Worm (Caenorhabditis elegans): ENCODE data around the gene nep-21.
"Not testable (repeated sequence)": the region's sequence is repeated elsewhere in the genome, so short reads cannot be mapped to it uniquely, and the experiment has no call there.

The nep-21 gene

DNA sequence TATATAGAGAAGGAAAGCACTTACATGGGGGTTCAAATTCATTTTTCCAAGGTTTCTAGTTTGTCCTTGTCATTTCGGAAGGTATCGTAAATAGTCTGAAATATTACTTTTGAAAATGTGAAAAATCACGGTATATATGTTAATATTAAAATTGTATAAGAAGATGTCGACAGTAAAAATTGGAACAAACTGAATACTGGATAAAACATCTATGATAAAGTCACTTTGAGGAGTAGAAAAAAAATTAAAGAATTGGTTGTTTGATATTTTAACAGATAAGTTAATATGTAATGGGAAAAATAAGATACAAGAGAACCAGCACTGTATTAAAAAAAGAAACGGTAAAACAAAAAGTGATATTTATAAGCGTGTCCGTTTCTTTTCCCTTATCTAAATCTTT, at the start of gene nep-21:
TSS of gene nep-21 (minus strand) at position 101 of the 400 bp plus-strand sequence.
- TF ChIP-seq nhr-11 (tag; optimal IDR thresholded peaks at IDR 0.05) = no peak
- TF ChIP-seq ceh-28 (tag; optimal IDR thresholded peaks at IDR 0.05) = no peak
- no peak for TF ChIP-seq madf-9 (GFP tag; conservative IDR thresholded peaks at IDR 0.05)
- no peak for TF ChIP-seq snpc-4 (tag; optimal IDR thresholded peaks at IDR 0.05)
- TF ChIP-seq ztf-7 (tag; optimal IDR thresholded peaks at IDR 0.05) = no peak
- no peak for TF ChIP-seq skn-1 (tag; optimal IDR thresholded peaks at IDR 0.05)
- TF ChIP-seq cey-2 (tag; optimal IDR thresholded peaks at IDR 0.05; ENCODE audit: borderline replicate concordance, insufficient read depth) = no peak
- TF ChIP-seq ztf-11 (tag; optimal IDR thresholded peaks at IDR 0.05) = no peak
- TF ChIP-seq gei-8 (GFP tag; optimal IDR thresholded peaks at IDR 0.05) = no peak
- TF ChIP-seq dve-1 (tag; optimal IDR thresholded peaks at IDR 0.05; ENCODE audit: insufficient read depth) = no peak
- TF ChIP-seq aha-1 (tag) = no peak
- no peak for TF ChIP-seq lin-29 (GFP tag; IDR thresholded peaks at IDR 0.05)
- no peak for TF ChIP-seq ctbp-1 (GFP tag; IDR thresholded peaks at IDR 0.05)
- no peak for TF ChIP-seq lir-3 (tag; optimal IDR thresholded peaks at IDR 0.05)
- TF ChIP-seq lin-39 (tag; optimal IDR thresholded peaks at IDR 0.05) = no peak
- TF ChIP-seq R02D3.7 (tag; optimal IDR thresholded peaks at IDR 0.05) = no peak

DNA sequence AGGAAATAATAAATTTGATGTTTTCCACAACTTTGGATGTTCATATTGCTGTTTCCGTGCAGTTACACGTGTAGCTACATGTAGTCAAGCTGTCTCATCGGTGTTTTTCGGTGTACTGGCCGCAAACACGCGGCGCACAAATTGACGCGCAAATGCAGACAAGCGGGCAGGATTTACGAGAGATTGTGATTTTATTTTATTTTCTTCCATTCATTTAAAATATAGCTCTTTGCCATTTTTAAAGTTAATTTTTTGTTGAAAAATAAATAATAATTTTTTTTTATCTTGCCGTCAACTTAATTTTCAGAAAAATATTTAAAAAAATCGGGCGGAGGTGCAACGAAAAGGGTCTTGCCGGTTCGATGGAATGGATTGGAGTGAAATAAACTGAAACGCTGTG, 48.0 kb upstream of the nep-21 start, which contains the start of gene F40G12.7:
TSS of gene F40G12.7 (plus strand) at position 301 of the 400 bp plus-strand sequence.
- TF ChIP-seq ceh-44 (GFP tag; IDR thresholded peaks at IDR 0.05); egl-27 (tag; optimal IDR thresholded peaks at IDR 0.05); spr-1 (tag; optimal IDR thresholded peaks at IDR 0.05): not testable (repeated sequence)

DNA sequence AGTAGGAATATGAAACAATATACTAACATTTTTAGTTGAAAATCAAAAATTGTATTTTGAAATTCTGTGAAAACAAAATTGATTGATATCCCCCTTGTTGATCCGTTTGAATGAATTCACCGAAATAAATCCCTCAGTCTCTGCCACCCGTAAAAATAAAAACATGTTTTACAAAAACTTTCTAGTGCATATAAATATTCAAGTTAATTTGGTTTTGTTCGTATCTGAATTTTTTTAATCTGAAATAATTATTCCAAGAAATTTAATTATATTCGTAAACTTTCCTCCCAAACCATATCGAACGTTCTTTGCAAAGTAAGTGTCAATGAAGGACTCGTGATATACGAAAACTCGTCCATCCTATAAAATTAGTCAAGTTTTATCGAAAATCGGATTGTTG, 46.7 kb upstream of the nep-21 start, which contains the start of gene F40G12.6:
TSS of gene F40G12.6 (minus strand) at position 101 of the 400 bp plus-strand sequence.
- TF ChIP-seq lin-38 (GFP tag; IDR thresholded peaks at IDR 0.05) (no peak), lin-1 (GFP tag; IDR thresholded peaks at IDR 0.05) (no peak), skn-1 (tag; optimal IDR thresholded peaks at IDR 0.05) (no peak), zag-1 (tag; optimal IDR thresholded peaks at IDR 0.05) (no peak), lin-29 (GFP tag; IDR thresholded peaks at IDR 0.05) (no peak), madf-5 (GFP tag; IDR thresholded peaks at IDR 0.05) (no peak), zfp-3 (GFP tag; conservative IDR thresholded peaks at IDR 0.05) (no peak), ztf-7 (tag; optimal IDR thresholded peaks at IDR 0.05) (no peak), unc-62 (GFP tag; optimal IDR thresholded peaks at IDR 0.05 in 1 of 2) (no peak), unc-62 (tag; optimal IDR thresholded peaks at IDR 0.05) (no peak), daf-12 (tag; optimal IDR thresholded peaks at IDR 0.05) (no peak), Y75B8A.6 (GFP tag; IDR thresholded peaks at IDR 0.05) (no peak), fkh-10 (GFP tag; optimal IDR thresholded peaks at IDR 0.05) (no peak), pqm-1 (tag; optimal IDR thresholded peaks at IDR 0.05) (no peak)

DNA sequence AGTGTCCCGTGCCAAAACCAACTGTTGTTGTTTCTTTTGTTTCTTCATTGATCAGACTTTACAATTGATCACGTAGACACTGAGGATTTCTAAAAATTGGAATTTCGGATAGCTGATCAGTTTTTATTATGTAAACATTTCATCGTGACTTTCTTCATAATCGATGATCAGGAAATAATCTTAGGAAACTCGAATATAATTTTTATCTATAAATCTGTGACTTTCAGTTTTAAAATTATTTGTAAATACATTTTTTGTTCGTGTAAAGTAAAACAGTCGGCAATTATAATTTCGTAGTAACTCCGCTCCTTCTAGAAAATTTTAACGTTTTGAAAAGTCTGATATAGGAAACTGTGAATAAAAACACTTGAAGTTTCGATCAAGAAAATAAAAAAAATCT, 44.5 kb upstream of the nep-21 start, which contains the start of gene F40G12.5:
TSS of gene F40G12.5 (minus strand) at position 101 of the 400 bp plus-strand sequence.
- TF ChIP-seq ceh-32 (tag; optimal IDR thresholded peaks at IDR 0.05; ENCODE audit: poor library complexity) (no peak), unc-62 (GFP tag; optimal IDR thresholded peaks at IDR 0.05 in 1 of 2) (peak in 1 of 2 experiments; percentile 16), unc-62 (tag; optimal IDR thresholded peaks at IDR 0.05) (no peak)

DNA sequence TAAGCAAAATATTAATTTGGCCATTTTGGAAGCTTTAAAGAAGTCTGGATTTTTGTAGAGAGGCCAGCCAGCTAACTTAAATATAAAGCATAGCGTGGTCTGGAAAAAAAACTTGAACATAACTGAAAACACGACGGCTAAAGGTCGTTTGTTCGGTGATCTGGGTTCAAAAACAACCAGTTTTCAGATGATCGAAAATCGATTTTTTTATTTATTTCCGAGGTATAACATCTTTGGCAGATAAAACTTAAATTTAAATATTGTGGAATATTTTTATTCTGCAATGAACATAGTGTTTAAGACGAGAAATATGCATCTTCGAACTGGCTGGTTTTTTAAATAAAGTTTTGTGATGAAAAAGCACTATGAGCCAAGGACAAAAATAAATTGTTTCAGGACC, 42.3 kb upstream of the nep-21 start, which contains the start of gene F40G12.4:
TSS of gene F40G12.4 (minus strand) at position 101 of the 400 bp plus-strand sequence.
- no peak for TF ChIP-seq nhr-41 (GFP tag; IDR thresholded peaks at IDR 0.05)
- no peak for TF ChIP-seq egl-43 (GFP tag; IDR thresholded peaks at IDR 0.05)
- no peak for TF ChIP-seq nhr-111 (GFP tag; optimal IDR thresholded peaks at IDR 0.05)
- no peak for TF ChIP-seq ceh-82 (tag; optimal IDR thresholded peaks at IDR 0.05)
- no peak for TF ChIP-seq R02D3.7 (tag; optimal IDR thresholded peaks at IDR 0.05)
- no peak for TF ChIP-seq nhr-48 (tag; optimal IDR thresholded peaks at IDR 0.05)
- TF ChIP-seq nhr-6 (tag; optimal IDR thresholded peaks at IDR 0.05) = no peak
- no peak for TF ChIP-seq nhr-77 (tag; optimal IDR thresholded peaks at IDR 0.05)
- no peak for TF ChIP-seq Y5F2A.4 (GFP tag; optimal IDR thresholded peaks at IDR 0.05)
